Fruit fly (Drosophila melanogaster): ENCODE data around the gene msl-2.

msl-2 gene

dm6 chr2L:3465918-3466727 lies at the start of gene msl-2, which contains the start of gene ND-PDSW:
Gene msl-2, minus strand, starts transcription at chr2L:3466112.
Gene ND-PDSW, plus strand, starts transcription at chr2L:3466157.
- TF ChIP-seq CTCF (optimal IDR thresholded peaks at IDR 0.05) (peak in 1 of 2 experiments; percentile 27), CG8478 (optimal IDR thresholded peaks at IDR 0.05) (no peak)

dm6 chr2L:3514569-3515191 lies 48.8 kb upstream of the msl-2 start, which contains the start of the genes LeuRS and CG17593:
Gene LeuRS, minus strand, starts transcription at chr2L:3514656.
Gene CG17593, plus strand, starts transcription at chr2L:3514872.
- no peak for TF ChIP-seq CTCF (optimal IDR thresholded peaks at IDR 0.05)
- no peak for TF ChIP-seq CG8478 (optimal IDR thresholded peaks at IDR 0.05)

dm6 chr2L:3510002-3510401 lies 44.1 kb upstream of the msl-2 start, which contains the start of gene CG31954:
Gene CG31954, minus strand, starts transcription at chr2L:3510102.
- no peak for TF ChIP-seq CG8478 (optimal IDR thresholded peaks at IDR 0.05)
- TF ChIP-seq CTCF (optimal IDR thresholded peaks at IDR 0.05) = no peak

dm6 chr2L:3507209-3508164 lies 41.6 kb upstream of the msl-2 start, which contains the start of gene tim:
Gene tim, minus strand, starts transcription at chr2L:3508119.
- TF ChIP-seq CTCF (optimal IDR thresholded peaks at IDR 0.05) (no peak), CG8478 (optimal IDR thresholded peaks at IDR 0.05) (no peak)

- TF ChIP-seq CG8478 (optimal IDR thresholded peaks at IDR 0.05) = no peak
- no peak for TF ChIP-seq CTCF (optimal IDR thresholded peaks at IDR 0.05)
Measured at dm6 chr2L:3506806-3507205, 40.9 kb upstream of the msl-2 start.

- TF ChIP-seq CG8478 (optimal IDR thresholded peaks at IDR 0.05) (no peak), CTCF (optimal IDR thresholded peaks at IDR 0.05) (no peak)
Measured at dm6 chr2L:3506322-3506721, 40.4 kb upstream of the msl-2 start.

DNA sequence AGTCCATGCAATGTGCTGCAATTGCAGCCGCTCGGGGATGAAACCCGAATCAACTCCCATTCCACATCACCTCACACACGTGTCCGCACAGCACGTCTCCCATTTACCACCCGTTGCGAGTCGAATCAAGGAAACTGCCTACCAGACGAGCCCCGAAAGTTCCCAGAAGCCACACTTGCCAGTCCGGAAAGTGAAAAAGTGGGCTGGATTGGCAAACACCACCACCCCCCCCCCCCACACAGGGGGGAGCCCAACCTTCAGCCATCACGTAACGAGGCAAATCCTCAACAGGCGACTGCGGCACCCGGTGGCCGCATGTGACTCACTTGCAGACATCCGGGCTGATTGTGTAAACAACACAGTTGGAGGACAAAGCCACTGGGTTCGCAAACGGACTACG lies 38.9 kb upstream of the msl-2 start:
- TF ChIP-seq CG8478 (optimal IDR thresholded peaks at IDR 0.05) (no peak), CTCF (optimal IDR thresholded peaks at IDR 0.05) (no peak)

- TF ChIP-seq CG8478 (optimal IDR thresholded peaks at IDR 0.05) (no peak), CTCF (optimal IDR thresholded peaks at IDR 0.05) (no peak)
Measured at dm6 chr2L:3495465-3495864, 29.6 kb upstream of the msl-2 start.

- TF ChIP-seq CTCF (optimal IDR thresholded peaks at IDR 0.05) (no peak), CG8478 (optimal IDR thresholded peaks at IDR 0.05) (no peak)
Measured at dm6 chr2L:3493475-3493874, 27.6 kb upstream of the msl-2 start.

DNA sequence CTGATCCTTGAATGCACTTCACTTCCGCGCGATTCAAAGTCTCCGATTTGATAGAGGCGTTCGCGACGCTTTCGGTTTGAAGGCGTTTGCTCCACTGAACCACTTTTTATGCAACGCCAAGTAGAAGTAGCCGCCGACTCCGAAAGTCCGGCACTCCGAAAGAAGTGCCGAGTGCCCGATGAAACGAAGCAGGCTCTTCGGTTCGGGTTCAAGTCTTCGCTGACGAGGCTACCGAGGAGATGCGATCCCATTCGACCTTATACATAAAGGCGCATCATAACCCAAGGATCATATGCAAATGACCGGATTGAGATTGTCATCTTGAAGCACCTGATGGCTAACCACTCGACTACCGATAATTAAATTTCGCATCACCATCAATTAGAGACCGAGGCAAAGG lies 25.1 kb upstream of the msl-2 start, which contains the start of gene CG15414:
Gene CG15414, minus strand, starts transcription at position 101 of the 400 bp plus-strand sequence.
- TF ChIP-seq CG8478 (optimal IDR thresholded peaks at IDR 0.05) (no peak), CTCF (optimal IDR thresholded peaks at IDR 0.05) (peak; percentile 22 to 31)

DNA sequence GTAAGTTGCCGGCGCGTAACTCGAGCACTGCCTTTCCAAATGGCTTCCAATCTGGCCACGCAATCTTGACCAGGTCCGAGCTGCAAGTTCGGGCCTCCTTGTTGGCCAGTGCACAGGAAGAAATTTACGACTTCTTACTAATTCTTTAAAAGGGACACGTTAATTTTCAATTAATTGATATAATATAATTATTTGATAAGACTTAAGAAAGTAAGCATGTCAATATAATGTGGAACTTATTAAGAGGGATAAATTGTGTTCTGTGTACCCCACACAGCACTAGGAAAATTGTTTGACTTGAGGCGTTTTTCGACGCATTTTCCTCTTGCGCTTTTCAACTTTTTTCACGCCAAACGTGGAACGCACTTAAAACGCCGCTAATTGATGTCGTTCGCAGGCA lies 19.6 kb upstream of the msl-2 start:
- no peak for TF ChIP-seq CG8478 (optimal IDR thresholded peaks at IDR 0.05)
- TF ChIP-seq CTCF (optimal IDR thresholded peaks at IDR 0.05) = no peak

DNA sequence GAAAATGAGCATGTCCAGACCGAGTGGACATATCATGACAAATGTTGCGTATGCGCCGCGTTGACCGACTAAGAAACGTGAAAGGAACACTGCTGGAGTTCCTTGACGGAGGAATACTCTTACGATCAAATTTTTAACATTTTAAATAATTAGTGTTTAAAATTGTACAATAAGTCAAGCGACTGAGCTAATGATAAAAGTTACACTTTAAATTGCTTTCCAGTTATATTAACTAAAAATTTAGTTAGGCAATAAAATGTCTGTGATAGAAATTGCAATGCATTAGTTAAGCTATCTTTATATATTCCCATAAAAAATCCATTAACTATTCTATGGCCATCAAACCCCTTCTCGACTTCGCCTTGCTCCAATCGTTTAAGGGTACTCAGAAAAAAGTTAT lies 18.8 kb upstream of the msl-2 start:
- TF ChIP-seq CTCF (optimal IDR thresholded peaks at IDR 0.05) = no peak

dm6 chr2L:3483672-3484071 lies 17.8 kb upstream of the msl-2 start:
- TF ChIP-seq CG8478 (optimal IDR thresholded peaks at IDR 0.05) = no peak
- no peak for TF ChIP-seq CTCF (optimal IDR thresholded peaks at IDR 0.05)

DNA sequence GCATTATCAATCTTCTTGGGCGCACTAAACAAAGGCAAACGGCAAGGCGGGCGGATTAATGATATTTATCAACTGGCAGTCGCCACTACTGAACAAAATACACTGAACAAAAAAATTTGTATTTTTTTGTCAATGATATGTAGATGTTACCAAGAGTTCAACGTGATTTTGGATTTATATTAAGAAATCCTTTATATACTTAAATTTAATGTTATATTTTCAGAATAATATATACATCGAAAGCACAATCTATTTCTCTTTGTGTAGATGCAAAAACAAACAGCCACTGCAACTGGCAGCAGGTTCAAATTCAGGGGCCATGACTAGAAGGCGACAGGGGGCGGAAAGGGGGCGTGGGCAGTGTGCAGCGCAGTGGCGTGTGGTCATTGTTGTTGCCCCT lies 16.8 kb upstream of the msl-2 start:
- TF ChIP-seq CTCF (optimal IDR thresholded peaks at IDR 0.05) (no peak), CG8478 (optimal IDR thresholded peaks at IDR 0.05) (no peak)

dm6 chr2L:3482037-3482436 lies 16.1 kb upstream of the msl-2 start:
- TF ChIP-seq CTCF (optimal IDR thresholded peaks at IDR 0.05) (no peak), CG8478 (optimal IDR thresholded peaks at IDR 0.05) (no peak)

Data from S2 (cell line).